Worm (Caenorhabditis elegans): Measurements from ENCODE around the gene srh-113.

- TF ChIP-seq nhr-76 (tag; optimal IDR thresholded peaks at IDR 0.05) (no peak), M03D4.4 (tag; optimal IDR thresholded peaks at IDR 0.05) (no peak), snpc-4 (tag; optimal IDR thresholded peaks at IDR 0.05) (no peak), unc-62 (GFP tag; optimal IDR thresholded peaks at IDR 0.05) (no peak), lsy-2 (tag; optimal IDR thresholded peaks at IDR 0.05) (no peak), ztf-11 (tag; optimal IDR thresholded peaks at IDR 0.05) (no peak), blmp-1 (tag; optimal IDR thresholded peaks at IDR 0.05) (no peak), mep-1 (tag; optimal IDR thresholded peaks at IDR 0.05) (no peak), ces-1 (GFP tag; optimal IDR thresholded peaks at IDR 0.05) (no peak), mab-5 (tag; optimal IDR thresholded peaks at IDR 0.05) (no peak), unc-39 (tag; optimal IDR thresholded peaks at IDR 0.05) (no peak), pha-4 (tag; optimal IDR thresholded peaks at IDR 0.05) (no peak), elt-1 (tag; optimal IDR thresholded peaks at IDR 0.05; ENCODE audit: borderline replicate concordance, insufficient read depth) (no peak), elt-3 (tag; optimal IDR thresholded peaks at IDR 0.05) (no peak)
These were observed 7.5 kb downstream of the srh-113 start, which contains the start of gene srh-109 for ce11 chrV:17220345-17220744.

Measured in whole organism, mixed stage, embryonic.